Fruit fly (Drosophila melanogaster): ENCODE results near the gene CG15375.
A peak's percentile ranks its signal among the peaks of the same experiment; 100 is the strongest.

CG15375 gene

DNA sequence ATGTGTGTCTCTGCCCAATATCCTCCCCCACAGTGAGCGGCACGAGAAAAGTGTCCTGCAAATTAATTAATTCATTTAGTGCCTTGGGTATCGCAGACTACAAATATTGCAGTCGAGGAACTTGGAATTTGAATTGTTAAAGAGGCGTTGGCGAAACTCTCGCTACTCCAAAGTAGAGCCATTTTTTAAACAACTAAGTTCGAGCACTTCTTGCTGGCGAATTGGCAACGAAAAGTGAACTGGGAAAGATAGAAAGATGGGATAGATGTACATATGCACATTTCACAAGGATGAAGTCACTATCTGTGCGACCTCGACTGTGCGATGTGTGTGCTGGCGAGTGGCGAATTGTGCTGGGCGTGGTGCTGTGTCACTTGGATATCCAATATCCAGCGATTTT, 5.6 kb downstream of the CG15375 start (continued):
- TF ChIP-seq svp (GFP tag) (peak; percentile 82), CG8119 (GFP tag; IDR thresholded peaks at IDR 0.05) (peak; percentile 85), CG10669 (GFP tag; optimal IDR thresholded peaks at IDR 0.05) (peak; percentile 78), CG15336 (GFP tag; IDR thresholded peaks at IDR 0.05) (peak; percentile 83), CG6854 (GFP tag; optimal IDR thresholded peaks at IDR 0.05) (no peak), Lpt (GFP tag; optimal IDR thresholded peaks at IDR 0.05) (peak; percentile 52), net (GFP tag; optimal IDR thresholded peaks at IDR 0.05) (peak; percentile 76), Sox15 (GFP tag; optimal IDR thresholded peaks at IDR 0.05) (peak; percentile 51), CG6792 (GFP tag; optimal IDR thresholded peaks at IDR 0.05) (peak; percentile 63), CG32006 (GFP tag; optimal IDR thresholded peaks at IDR 0.05) (peak; percentile 88), CG9139 (GFP tag; optimal IDR thresholded peaks at IDR 0.05) (peak; percentile 38), dsx (GFP tag; optimal IDR thresholded peaks at IDR 0.05; ENCODE audit: poor library complexity, severe bottlenecking) (peak; percentile 42), CG11902 (GFP tag; optimal IDR thresholded peaks at IDR 0.05) (no peak), CG7368 (GFP tag; optimal IDR thresholded peaks at IDR 0.05) (peak; percentile 71), CG8632 (GFP tag; optimal IDR thresholded peaks at IDR 0.05) (peak; percentile 64), Ets96B (tag; optimal IDR thresholded peaks at IDR 0.05) (peak; percentile 70)

DNA sequence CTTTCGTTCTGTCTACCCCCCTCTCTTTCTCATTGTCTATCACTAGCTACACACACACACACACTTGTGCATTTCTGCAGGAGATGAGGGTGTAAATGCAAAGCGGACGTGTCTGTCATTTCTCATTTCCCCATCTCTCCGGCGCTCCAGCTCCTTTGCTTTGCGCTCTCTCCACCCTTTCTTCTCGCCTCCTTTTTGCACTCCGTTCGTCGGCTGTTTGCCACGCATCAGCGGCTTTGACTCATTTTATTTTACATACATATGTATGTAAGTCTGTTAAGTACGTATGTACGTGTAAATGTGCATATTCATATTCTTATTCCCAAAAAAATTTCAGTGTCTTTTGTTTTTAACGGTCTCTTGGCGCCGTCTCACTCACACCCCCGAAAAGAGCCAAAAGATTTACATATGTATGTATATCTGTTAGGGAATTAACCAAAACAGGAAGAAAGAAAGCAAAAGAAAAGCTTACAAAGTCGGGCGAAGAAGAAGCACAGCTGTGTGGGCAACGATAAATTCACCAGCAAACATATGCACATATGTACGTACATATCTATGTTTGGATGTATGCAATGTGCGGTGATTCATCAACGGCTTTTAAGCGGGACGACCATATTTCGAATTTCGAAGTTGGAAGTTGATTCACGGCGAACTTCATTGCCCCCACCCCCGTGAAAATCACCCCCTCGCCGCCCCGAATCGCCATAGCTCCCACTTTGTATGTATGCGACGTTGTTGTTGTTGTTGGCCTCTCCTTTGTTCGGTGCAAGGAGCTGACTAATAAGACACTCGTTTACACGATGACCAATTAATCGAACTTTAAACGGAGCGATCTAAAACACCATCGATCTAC, 6.4 kb downstream of the CG15375 start:
- TF ChIP-seq CG1621 (tag; optimal IDR thresholded peaks at IDR 0.05) (no peak), esn (GFP tag; optimal IDR thresholded peaks at IDR 0.05) (no peak), eg (GFP tag; IDR thresholded peaks at IDR 0.05) (0 out of 3 replicates have a peak, but pooled peaks have one; percentile 25), CG3919 (GFP tag; optimal IDR thresholded peaks at IDR 0.05) (no peak), Eip78C (GFP tag) (peak; percentile 49), Eip93F (GFP tag; optimal IDR thresholded peaks at IDR 0.05) (peak; percentile 49), CG8632 (GFP tag; optimal IDR thresholded peaks at IDR 0.05) (no peak), CG3032 (tag; optimal IDR thresholded peaks at IDR 0.05) (no peak), dsx (GFP tag; optimal IDR thresholded peaks at IDR 0.05; ENCODE audit: poor library complexity, severe bottlenecking) (peak; percentile 67), dac (GFP tag; optimal IDR thresholded peaks at IDR 0.05) (no peak), Met (GFP tag; optimal IDR thresholded peaks at IDR 0.05) (peak; percentile 10), CG6163 (GFP tag; IDR thresholded peaks at IDR 0.05) (0 out of 3 replicates have a peak, but pooled peaks have one; percentile 4), svp (GFP tag) (peak; percentile 16)

DNA sequence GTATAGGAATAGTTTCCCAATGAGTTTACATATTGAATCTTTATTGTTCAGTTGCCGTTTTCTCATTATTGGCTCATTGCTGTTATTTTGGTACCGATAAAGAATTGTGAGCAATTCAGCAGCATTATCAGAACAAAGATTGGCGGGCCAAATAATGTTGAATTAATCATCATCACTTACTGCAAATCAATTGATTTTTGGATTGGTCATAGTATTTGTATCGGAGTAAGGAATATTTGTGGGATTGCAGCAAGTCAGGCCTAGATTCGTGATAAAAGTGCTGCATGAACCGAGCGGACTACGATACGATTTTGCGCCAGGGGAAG, 7.0 kb downstream of the CG15375 start:
- TF ChIP-seq CG9139 (GFP tag; optimal IDR thresholded peaks at IDR 0.05) (no peak), net (GFP tag; optimal IDR thresholded peaks at IDR 0.05) (peak; percentile 35), Sox15 (GFP tag; optimal IDR thresholded peaks at IDR 0.05) (no peak), Hr4 (GFP tag; optimal IDR thresholded peaks at IDR 0.05) (peak; percentile 55), CG6276 (GFP tag; optimal IDR thresholded peaks at IDR 0.05) (peak; percentile 48), dac (GFP tag; optimal IDR thresholded peaks at IDR 0.05) (peak; percentile 13), achi (GFP tag; optimal IDR thresholded peaks at IDR 0.05) (peak; percentile 14), Smox (GFP tag; optimal IDR thresholded peaks at IDR 0.05) (no peak), CG10631 (GFP tag; optimal IDR thresholded peaks at IDR 0.05) (peak; percentile 41), Ets96B (tag; optimal IDR thresholded peaks at IDR 0.05) (peak; percentile 40), cyc (GFP tag; optimal IDR thresholded peaks at IDR 0.05) (peak; percentile 25), CG11902 (GFP tag; optimal IDR thresholded peaks at IDR 0.05) (no peak), CG34406 (GFP tag; optimal IDR thresholded peaks at IDR 0.05) (no peak), CG6808 (GFP tag; optimal IDR thresholded peaks at IDR 0.05) (peak; percentile 58), Blimp-1 (GFP tag; optimal IDR thresholded peaks at IDR 0.05) (no peak), OdsH (GFP tag; optimal IDR thresholded peaks at IDR 0.05) (peak; percentile 40), Hr39 (GFP tag; optimal IDR thresholded peaks at IDR 0.05) (no peak), CG11294 (GFP tag; IDR thresholded peaks at IDR 0.05) (no peak), Hr38 (GFP tag; optimal IDR thresholded peaks at IDR 0.05) (no peak), CG8119 (GFP tag; IDR thresholded peaks at IDR 0.05) (peak; percentile 34; the same call in 1 of the 3 replicates), CG15336 (GFP tag; IDR thresholded peaks at IDR 0.05) (no peak), dsx (GFP tag; optimal IDR thresholded peaks at IDR 0.05; ENCODE audit: poor library complexity, severe bottlenecking) (no peak), ss (GFP tag; optimal IDR thresholded peaks at IDR 0.05) (peak; percentile 39 to 77), CG6792 (GFP tag; optimal IDR thresholded peaks at IDR 0.05) (peak; percentile 6), fd59A (GFP tag; optimal IDR thresholded peaks at IDR 0.05) (peak; percentile 33), svp (GFP tag) (no peak), pdm3 (GFP tag; optimal IDR thresholded peaks at IDR 0.05) (peak; percentile 51), fd85E (GFP tag; optimal IDR thresholded peaks at IDR 0.05) (no peak), salr (GFP tag; optimal IDR thresholded peaks at IDR 0.05) (peak in 1 of 2 experiments; percentile 32), CG1621 (tag; optimal IDR thresholded peaks at IDR 0.05) (no peak), CG3919 (GFP tag; optimal IDR thresholded peaks at IDR 0.05) (peak; percentile 3), CG3032 (tag; optimal IDR thresholded peaks at IDR 0.05) (peak; percentile 59), CG10669 (GFP tag; optimal IDR thresholded peaks at IDR 0.05) (peak; percentile 53)

All from whole organism, prepupa.